Worm (Caenorhabditis elegans): ENCODE data around the gene hrde-1.

hrde-1 gene

DNA sequence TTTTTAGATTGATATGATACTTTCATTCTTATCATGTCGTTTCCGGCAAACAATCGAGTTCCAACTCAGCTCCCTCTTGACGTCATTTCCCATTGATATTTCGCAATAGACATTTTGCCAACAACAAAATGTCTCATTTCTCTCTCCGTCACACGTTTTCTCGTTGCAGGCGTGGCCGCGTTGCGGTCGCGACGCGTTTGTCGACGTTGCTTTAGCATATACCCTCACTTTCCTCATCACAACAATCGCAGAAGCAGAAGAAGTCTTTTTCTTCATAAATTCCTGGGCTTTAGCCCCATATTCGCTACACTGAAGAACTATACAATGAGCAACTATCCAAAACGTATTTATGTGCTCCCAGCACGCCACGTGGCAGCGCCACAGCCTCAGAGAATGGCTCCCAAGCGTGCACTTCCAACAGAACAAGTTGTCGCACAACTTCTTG is 17.7 kb upstream of the hrde-1 start, which contains the start of gene xbp-1:
TSS of gene xbp-1 (plus strand) at position 151 of the 445 bp plus-strand sequence.
- TF ChIP-seq T20F7.1 (GFP tag; optimal IDR thresholded peaks at IDR 0.05) (peak; percentile 88), F37D6.2 (tag; optimal IDR thresholded peaks at IDR 0.05) (peak; percentile 64), egl-43 (GFP tag; IDR thresholded peaks at IDR 0.05) (peak; percentile 65), dmd-9 (GFP tag; IDR thresholded peaks at IDR 0.05) (peak; percentile 63; the same call in 1 of the 2 replicates), ceh-82 (tag; optimal IDR thresholded peaks at IDR 0.05) (no peak), ZK337.2 (GFP tag; IDR thresholded peaks at IDR 0.05) (0 out of 2 replicates have a peak, but pooled peaks have one; percentile 23), lsy-2 (tag; optimal IDR thresholded peaks at IDR 0.05) (peak; percentile 82 to 94), unc-62 (GFP tag; optimal IDR thresholded peaks at IDR 0.05 in 1 of 2) (peak in 1 of 2 experiments; percentile 86), unc-62 (tag; optimal IDR thresholded peaks at IDR 0.05) (no peak), egl-27 (tag; optimal IDR thresholded peaks at IDR 0.05) (peak; percentile 5), nhr-102 (tag; optimal IDR thresholded peaks at IDR 0.05) (peak; percentile 68), php-3 (GFP tag; IDR thresholded peaks at IDR 0.05) (peak; percentile 85), dmd-6 (GFP tag; IDR thresholded peaks at IDR 0.05) (peak; percentile 98), duxl-1 (tag; optimal IDR thresholded peaks at IDR 0.05; ENCODE audit: poor library complexity) (peak; percentile 4), set-16 (GFP tag; IDR thresholded peaks at IDR 0.05) (peak; percentile 39), spr-3 (GFP tag; optimal IDR thresholded peaks at IDR 0.05) (peak; percentile 23), fkh-10 (GFP tag; optimal IDR thresholded peaks at IDR 0.05) (peak; percentile 76), aha-1 (tag) (peak; percentile 99), ama-1 (optimal IDR thresholded peaks at IDR 0.05) (peak; percentile 91), Y75B8A.6 (GFP tag; IDR thresholded peaks at IDR 0.05) (peak; percentile 51; the same call in 1 of the 2 replicates), pha-4 (GFP tag; IDR thresholded peaks at IDR 0.05) (peak; percentile 77), pha-4 (tag; optimal IDR thresholded peaks at IDR 0.05) (no peak), lin-1 (GFP tag; IDR thresholded peaks at IDR 0.05) (peak; percentile 99), lin-38 (GFP tag; IDR thresholded peaks at IDR 0.05) (peak; percentile 71), nhr-28 (tag; optimal IDR thresholded peaks at IDR 0.05) (peak; percentile 92), ctbp-1 (GFP tag; IDR thresholded peaks at IDR 0.05) (peak; percentile 75; the same call in 1 of the 2 replicates), pqm-1 (tag; optimal IDR thresholded peaks at IDR 0.05) (peak; percentile 95), nhr-10 (tag; optimal IDR thresholded peaks at IDR 0.05) (peak; percentile 76), skn-1 (tag; optimal IDR thresholded peaks at IDR 0.05) (no peak), vab-7 (GFP tag; IDR thresholded peaks at IDR 0.05) (peak; percentile 71), ceh-62 (tag; optimal IDR thresholded peaks at IDR 0.05) (no peak), dpl-1 (GFP tag; optimal IDR thresholded peaks at IDR 0.05) (peak; percentile 79), zfp-2 (tag; optimal IDR thresholded peaks at IDR 0.05) (peak; percentile 49), daf-19 (GFP tag; conservative IDR thresholded peaks at IDR 0.05) (peak; percentile 45; the same call in 1 of the 2 replicates), jun-1 (tag; optimal IDR thresholded peaks at IDR 0.05) (peak; percentile 93), madf-9 (GFP tag; conservative IDR thresholded peaks at IDR 0.05) (peak; percentile 82), ceh-20 (GFP tag; IDR thresholded peaks at IDR 0.05) (peak; percentile 77), zfp-3 (GFP tag; conservative IDR thresholded peaks at IDR 0.05) (peak; percentile 84), snpc-1.2 (GFP tag; IDR thresholded peaks at IDR 0.05) (0 out of 2 replicates have a peak, but pooled peaks have one; percentile 23), R02D3.7 (tag; optimal IDR thresholded peaks at IDR 0.05) (no peak), spr-1 (tag; optimal IDR thresholded peaks at IDR 0.05) (peak; percentile 30), hlh-30 (tag; optimal IDR thresholded peaks at IDR 0.05; ENCODE audit: insufficient read depth) (peak; percentile 94), mdl-1 (tag; optimal IDR thresholded peaks at IDR 0.05) (peak; percentile 74 to 93), nhr-6 (tag; optimal IDR thresholded peaks at IDR 0.05) (peak; percentile 89), rbr-2 (tag; optimal IDR thresholded peaks at IDR 0.05) (peak; percentile 92), mxl-3 (GFP tag; optimal IDR thresholded peaks at IDR 0.05) (peak; percentile 97), hlh-11 (tag; optimal IDR thresholded peaks at IDR 0.05) (peak; percentile 98), nhr-11 (tag; optimal IDR thresholded peaks at IDR 0.05) (peak; percentile 96), hif-1 (tag; optimal IDR thresholded peaks at IDR 0.05) (peak; percentile 51 to 87), lir-3 (tag; optimal IDR thresholded peaks at IDR 0.05) (no peak), ztf-7 (tag; optimal IDR thresholded peaks at IDR 0.05) (peak; percentile 74), nhr-77 (tag; optimal IDR thresholded peaks at IDR 0.05) (peak; percentile 91)
